Worm (Caenorhabditis elegans) whole organism, L2 larva: ENCODE data around the gene pag-3.

Experiments
- egl-27 ChIP-seq: sonication (generic microtip); optimal IDR thresholded peaks from 3 replicates; lab custom pipeline; 2017; ENCODE audit warnings: missing biosample characterization, missing genetic modification reagents, missing genetic modification characterization
- mbf-1 ChIP-seq: sonication (generic microtip); optimal IDR thresholded peaks from 2 replicates; lab custom pipeline; 2017; ENCODE audit warnings: missing biosample characterization, missing genetic modification characterization
- nhr-12 ChIP-seq: fragments of 150-350 bp; optimal IDR thresholded peaks from 2 replicates; lab custom pipeline; 2014; ENCODE audit warnings: missing biosample characterization, missing genetic modification characterization
- snpc-4 ChIP-seq: fragments of 150-350 bp; optimal IDR thresholded peaks from 2 replicates; lab custom pipeline; 2014; ENCODE audit warnings: missing biosample characterization, missing genetic modification characterization
- unc-62 ChIP-seq: fragments of 150-350 bp; optimal IDR thresholded peaks from 2 replicates; lab custom pipeline; 2014; ENCODE audit warnings: missing biosample characterization, missing genetic modification reagents, missing genetic modification characterization
- zag-1 ChIP-seq: fragments of 150-350 bp; optimal IDR thresholded peaks from 2 replicates; lab custom pipeline; 2014; ENCODE audit warnings: missing biosample characterization, missing genetic modification characterization

DNA sequence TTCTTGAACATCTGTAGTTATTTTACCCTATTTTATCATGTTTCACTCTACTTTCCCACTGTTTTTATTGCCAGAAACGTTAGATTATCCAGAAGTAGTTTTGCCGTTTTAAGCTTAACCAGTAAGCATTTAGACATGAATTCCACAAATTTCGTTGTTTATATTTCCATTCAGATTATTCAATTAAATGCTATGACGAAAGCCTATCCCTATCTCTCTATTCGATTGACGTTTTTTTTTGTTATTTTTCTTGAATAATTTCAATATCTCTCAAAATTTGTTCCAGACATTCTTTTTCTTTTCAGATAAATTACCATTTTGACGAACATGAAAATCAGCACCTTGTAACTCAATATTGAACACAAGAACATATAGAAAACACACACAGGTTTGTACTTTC, 35.9 kb downstream of the pag-3 start, which contains the start of gene npr-40:
- TF ChIP-seq mbf-1 (tag; lab: Kevin White, UChicago) (no peak), unc-62 (no peak), egl-27 (no peak), snpc-4 (tag; lab: Kevin White, UChicago) (no peak), zag-1 (tag; lab: Kevin White, UChicago) (no peak), nhr-12 (tag; lab: Kevin White, UChicago) (no peak)
